Fruit fly (Drosophila melanogaster) whole organism: Measurements from ENCODE around the gene COX5A.

Experiments
- CG8478 ChIP-seq: fragments of >200 bp; optimal IDR thresholded peaks from 2 replicates; lab custom pipeline; 2018; ENCODE audit warnings: inconsistent platforms
- Dll ChIP-seq: fragments of >200 bp; optimal IDR thresholded peaks from 2 replicates; lab custom pipeline; 2017
- EcR ChIP-seq, 2 experiments: fragments of >200 bp; optimal IDR thresholded peaks; 2 replicates each; lab custom pipeline; 2017; ENCODE audit warnings: missing biosample characterization in 2 of 2, missing genetic modification characterization in 2 of 2, missing genetic modification reagents in 2 of 2
- pan ChIP-seq: fragments of >200 bp; optimal IDR thresholded peaks from 2 replicates; lab custom pipeline; 2017
- psq ChIP-seq: fragments of >200 bp; optimal IDR thresholded peaks from 2 replicates; lab custom pipeline; 2017
- usp ChIP-seq: fragments of >200 bp; optimal IDR thresholded peaks from 2 replicates; lab custom pipeline; 2017; ENCODE audit warnings: missing biosample characterization, missing genetic modification characterization, mixed read lengths

The COX5A gene

DNA sequence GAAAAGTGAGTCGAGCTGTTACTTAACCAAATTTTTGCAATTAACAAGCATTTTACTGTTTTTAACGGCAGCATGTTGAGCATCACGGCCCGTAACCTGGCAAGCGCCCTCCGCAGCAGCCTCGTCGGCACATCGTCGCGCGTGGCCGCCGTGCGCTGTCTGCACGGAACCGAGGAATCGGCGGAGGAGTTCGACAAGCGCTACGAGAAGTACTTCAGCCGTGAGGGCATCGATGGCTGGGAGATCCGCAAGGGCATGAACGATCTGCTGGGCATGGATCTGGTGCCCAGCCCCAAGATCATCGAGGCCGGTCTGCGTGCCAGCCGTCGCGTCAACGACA lies 451 bp downstream of the COX5A start:
- no peak for TF ChIP-seq pan (lab: Kevin White, UChicago)
- no peak for TF ChIP-seq CG8478
- TF ChIP-seq EcR (GFP tag; optimal IDR thresholded peaks at IDR 0.05; lab: Kevin White, UChicago) = no peak
- TF ChIP-seq usp = no peak
- no peak for TF ChIP-seq psq (lab: Kevin White, UChicago)
- TF ChIP-seq Dll = no peak

DNA sequence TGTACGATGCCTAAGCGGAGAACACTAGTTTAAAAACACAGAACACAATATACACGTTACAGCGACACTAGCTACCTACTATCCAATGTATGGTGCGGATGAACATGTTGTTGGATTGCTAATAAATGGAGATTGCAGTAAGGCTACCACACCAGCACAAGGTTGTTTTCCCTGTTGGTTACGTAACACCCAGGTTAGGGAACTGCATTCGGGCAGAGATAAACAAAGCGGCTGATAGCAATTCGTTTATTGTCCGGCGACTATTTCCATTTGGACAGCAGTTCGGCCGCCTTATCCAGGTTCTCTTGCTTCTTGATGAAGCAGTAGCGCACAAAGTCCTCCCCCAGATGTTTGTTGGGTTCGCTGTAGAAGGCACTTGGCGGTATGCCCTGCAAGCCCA lies 989 bp downstream of the COX5A start:
- no peak for TF ChIP-seq Dll
- no peak for TF ChIP-seq CG8478
- no peak for TF ChIP-seq pan (lab: Kevin White, UChicago)
- TF ChIP-seq usp = no peak
- TF ChIP-seq psq (lab: Kevin White, UChicago) = no peak
- no peak for TF ChIP-seq EcR (GFP tag; optimal IDR thresholded peaks at IDR 0.05; lab: Kevin White, UChicago)

DNA sequence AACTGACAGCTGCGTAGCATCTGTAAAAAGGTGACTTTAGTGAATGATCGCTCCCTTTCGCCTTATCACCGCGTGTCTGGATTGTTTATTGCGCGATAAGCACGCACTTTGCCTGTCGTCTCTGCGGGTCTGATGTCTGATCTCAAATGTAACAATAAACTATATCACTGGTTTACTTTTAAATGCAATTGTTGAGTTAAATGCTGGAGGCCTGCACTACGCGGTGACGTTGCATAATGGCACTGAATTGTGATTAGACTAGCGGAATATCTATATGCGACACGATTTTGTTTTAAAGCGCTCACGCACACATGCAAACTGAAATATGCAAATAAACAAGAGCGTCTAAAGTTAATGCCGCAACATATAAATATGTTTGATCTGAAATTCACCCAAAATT lies 2.6 kb downstream of the COX5A start:
- TF ChIP-seq EcR (GFP tag; optimal IDR thresholded peaks at IDR 0.05; lab: Kevin White, UChicago) (no peak), usp (no peak), psq (lab: Kevin White, UChicago) (no peak), CG8478 (no peak), pan (lab: Kevin White, UChicago) (no peak), Dll (no peak)

DNA sequence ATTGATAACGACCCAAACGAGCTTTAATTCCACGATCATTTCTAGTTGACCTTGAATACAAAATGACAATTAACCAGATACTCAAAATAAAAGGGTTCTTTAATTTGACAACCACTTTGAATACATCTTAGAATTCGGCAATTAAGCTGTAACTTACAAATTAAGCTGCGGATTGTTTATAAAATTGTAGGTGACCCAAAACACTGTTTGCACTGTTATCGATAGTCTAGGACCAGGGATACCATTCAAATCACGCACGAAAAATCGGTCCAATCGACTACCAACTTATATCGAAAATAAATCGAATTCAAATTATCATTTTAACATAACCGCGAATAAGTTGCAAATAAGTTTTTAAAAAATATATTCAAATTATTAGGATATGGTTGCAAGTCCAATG lies 3.1 kb downstream of the COX5A start, which contains the start of gene Kyat:
TSS of gene Kyat (minus strand) at position 228 of the 400 bp plus-strand sequence.
- no peak for TF ChIP-seq Dll
- no peak for TF ChIP-seq psq (lab: Kevin White, UChicago)
- no peak for TF ChIP-seq pan (lab: Kevin White, UChicago)
- TF ChIP-seq usp = no peak

DNA sequence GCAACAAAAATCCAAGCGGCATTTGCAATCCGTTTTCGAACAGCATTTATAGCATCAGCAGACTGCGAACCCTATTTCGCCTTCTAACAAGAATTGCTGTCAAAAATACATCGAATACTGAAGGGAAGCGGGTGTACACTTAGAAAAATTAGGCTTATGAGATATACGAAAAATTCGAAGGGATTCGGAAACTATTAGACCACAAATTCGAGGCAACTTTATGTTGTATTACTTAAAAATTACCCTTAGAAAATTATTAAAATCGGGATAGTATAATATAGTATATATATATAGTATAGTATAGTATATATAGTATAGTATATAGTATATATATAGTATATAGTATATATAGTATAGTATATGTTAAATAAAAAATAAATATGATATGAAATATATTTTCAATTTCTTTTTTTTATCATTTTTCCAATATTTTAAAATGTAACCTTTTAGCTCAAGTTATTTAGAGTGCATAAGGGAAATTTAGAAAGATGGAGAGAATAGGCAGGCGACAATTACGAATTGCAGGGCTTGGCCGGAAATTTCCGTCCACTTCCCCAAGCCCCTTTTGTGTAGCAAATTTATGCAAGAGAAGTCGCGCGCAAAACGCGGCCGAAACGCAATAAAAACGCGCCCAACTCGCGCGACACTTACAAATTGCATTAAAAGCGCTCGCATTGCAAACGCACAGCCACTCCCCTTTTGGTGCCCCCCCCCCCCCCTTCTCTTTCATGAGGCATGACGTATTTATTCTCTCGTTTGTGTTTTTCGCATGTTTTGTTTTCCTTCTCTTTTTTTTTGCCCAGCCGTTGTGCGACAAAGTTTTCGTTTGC lies 11.8 kb downstream of the COX5A start:
- no peak for TF ChIP-seq EcR (GFP tag; optimal IDR thresholded peaks at IDR 0.05; lab: Kevin White, UChicago)
- no peak for TF ChIP-seq psq (lab: Kevin White, UChicago)
- TF ChIP-seq CG8478 = no peak
- no peak for TF ChIP-seq usp
- no peak for TF ChIP-seq pan (lab: Kevin White, UChicago)
- no peak for TF ChIP-seq Dll

DNA sequence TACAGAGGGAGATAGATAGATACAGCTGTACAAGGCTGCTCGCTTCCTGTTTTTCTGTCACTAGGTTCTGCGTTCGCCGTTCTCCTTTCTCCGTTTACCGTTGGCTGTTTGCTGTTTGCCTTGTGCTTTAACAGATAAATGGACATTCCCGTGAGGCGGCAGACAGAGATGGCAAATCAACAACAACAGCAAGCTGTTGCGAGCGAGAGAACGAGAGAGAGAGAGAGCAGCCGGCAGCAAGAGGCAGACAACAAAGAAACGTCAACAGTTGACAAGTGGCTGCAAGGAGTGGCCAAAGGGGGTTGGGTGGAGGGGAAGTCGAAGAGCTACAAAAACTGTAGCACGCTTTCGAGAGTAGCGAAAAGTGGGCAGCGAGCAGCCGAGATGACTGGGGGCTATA lies 14.2 kb downstream of the COX5A start:
- TF ChIP-seq CG8478 = no peak
- TF ChIP-seq psq (lab: Kevin White, UChicago) = no peak
- TF ChIP-seq EcR (GFP tag; optimal IDR thresholded peaks at IDR 0.05; lab: Kevin White, UChicago) = no peak
- TF ChIP-seq usp = no peak

DNA sequence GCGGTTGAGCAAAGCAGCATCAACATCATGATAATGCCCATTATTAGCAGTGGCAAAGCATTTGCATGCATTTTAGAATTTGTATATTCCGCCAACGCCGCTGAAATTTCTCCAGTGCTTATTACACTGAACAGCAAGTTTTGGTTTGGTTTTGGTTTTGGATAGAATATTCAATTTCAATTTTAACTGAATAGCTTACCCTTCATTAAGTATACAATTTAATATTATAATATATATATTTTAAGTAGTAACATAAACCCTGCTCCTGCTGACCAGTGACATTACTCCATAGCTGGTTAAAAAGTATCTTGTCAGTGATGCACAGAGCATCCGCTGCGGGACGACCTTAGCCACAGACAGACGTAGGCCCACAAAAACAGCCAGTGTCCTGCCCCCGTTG lies 28.2 kb downstream of the COX5A start:
- no peak for TF ChIP-seq CG8478
- TF ChIP-seq EcR (GFP tag; optimal IDR thresholded peaks at IDR 0.05; lab: Kevin White, UChicago) = no peak
- no peak for TF ChIP-seq Dll
- TF ChIP-seq pan (lab: Kevin White, UChicago) = no peak
- TF ChIP-seq psq (lab: Kevin White, UChicago) = no peak
- TF ChIP-seq usp = no peak

DNA sequence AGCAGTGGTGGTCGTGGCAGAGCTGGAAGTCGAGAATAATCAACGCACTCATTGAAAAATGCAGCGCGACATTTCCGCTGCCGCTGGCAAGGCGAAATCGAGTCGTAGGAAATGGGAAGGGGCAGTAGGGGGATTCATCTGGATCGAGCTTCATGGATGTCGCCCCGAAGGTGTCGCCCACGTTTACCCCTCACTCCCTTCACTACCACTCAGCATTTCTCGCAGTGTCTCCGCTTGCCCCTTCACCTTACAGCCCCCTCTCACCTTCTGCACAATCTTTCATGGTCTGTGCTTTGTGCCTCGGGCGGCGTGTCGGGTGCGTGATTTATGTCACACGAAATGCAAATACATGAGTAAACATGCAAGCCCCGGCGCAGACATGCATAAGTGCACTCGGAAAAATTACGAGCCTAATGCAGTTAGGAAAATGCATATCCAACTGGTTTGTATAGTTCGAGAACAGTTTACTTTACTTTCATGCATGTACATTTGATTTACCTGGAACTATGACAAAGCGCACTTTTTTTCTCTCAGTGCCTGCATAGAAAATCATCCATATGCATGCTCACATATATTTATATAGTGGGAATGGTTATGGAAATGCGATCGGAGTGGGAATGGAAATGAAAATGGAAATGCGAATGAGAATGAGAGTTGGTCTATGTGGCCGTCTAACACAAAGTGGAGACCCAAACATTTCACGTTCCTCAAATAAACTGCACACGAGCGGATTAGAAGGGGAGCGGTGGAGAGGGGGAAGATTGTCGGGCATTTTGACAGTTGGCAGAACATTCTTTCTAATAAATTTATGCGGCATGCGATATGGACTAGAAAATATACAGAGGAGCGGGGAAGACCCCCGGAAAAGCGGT lies 30.5 kb downstream of the COX5A start:
- TF ChIP-seq EcR (GFP tag; optimal IDR thresholded peaks at IDR 0.05; lab: Kevin White, UChicago) = no peak
- TF ChIP-seq Dll = no peak
- TF ChIP-seq CG8478 = no peak
- no peak for TF ChIP-seq psq (lab: Kevin White, UChicago)
- no peak for TF ChIP-seq usp
- TF ChIP-seq pan (lab: Kevin White, UChicago) = no peak

DNA sequence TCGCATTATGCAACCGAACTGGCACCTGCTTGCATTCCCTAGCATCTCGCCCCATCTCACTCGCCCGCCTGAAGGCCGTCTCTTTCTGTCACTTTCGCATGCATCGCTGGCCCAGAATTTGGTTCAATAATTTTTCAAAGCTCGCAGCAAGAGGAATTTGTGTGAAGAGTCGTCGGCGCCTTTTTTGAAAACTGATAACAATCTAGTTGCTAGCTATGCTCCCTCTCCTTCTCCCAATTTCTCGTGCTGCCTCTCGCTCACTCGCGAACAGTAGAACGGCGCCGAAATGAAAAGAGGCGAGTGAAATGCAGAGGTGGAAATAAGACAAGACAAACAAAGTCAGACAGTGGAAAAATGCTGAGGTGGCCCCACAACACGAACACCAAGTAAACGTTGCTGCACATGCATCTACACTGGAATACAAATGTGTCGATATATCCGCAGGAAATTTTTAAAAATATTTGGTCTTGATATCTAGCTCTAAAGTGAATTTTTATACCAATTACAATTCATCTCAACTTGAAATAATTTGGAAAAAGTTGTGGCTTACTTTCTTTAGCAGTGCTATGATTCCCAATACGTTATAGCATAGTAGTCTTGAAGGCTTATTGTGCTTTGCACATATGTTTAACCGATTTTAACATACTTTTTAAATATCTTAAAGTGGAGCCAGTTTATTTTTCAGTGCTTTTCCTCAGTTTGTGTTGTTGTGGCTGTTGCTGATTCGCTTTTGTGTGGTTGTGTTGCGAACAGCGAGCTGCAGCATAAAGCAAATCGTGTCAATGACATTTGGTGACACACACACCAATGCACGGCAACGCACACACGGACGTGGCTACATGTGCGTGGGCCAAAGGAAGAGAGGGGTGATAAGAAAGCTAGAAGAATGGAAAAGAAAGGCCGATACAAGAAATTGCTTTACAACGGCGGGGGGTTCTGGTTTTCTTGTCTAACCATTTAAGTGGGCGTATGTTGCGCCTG lies 32.0 kb downstream of the COX5A start:
- TF ChIP-seq EcR (GFP tag; optimal IDR thresholded peaks at IDR 0.05; lab: Kevin White, UChicago) (peak in 1 of 2 experiments; percentile 86), CG8478 (no peak)

DNA sequence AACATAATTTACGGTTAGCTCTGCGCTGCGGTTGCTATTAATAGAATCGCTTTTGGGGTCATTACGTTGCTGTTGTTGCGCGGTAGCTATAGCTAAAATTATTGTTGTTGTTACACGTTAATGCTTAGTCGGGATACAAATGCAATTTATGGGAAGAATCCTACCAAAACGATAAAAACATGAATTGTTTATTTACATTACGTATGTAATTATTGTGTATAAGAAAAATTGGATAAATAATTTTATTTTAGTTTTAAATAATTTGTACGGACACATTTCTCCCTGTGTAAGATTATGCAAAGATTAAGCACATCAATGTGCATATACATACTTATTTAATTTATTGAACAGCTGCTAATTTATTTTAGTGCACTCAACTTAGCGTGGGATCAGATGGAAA lies 32.8 kb downstream of the COX5A start:
- no peak for TF ChIP-seq psq (lab: Kevin White, UChicago)
- TF ChIP-seq EcR (GFP tag; optimal IDR thresholded peaks at IDR 0.05; lab: Kevin White, UChicago) = no peak
- TF ChIP-seq Dll = no peak
- no peak for TF ChIP-seq CG8478
- no peak for TF ChIP-seq pan (lab: Kevin White, UChicago)
- TF ChIP-seq usp = no peak

DNA sequence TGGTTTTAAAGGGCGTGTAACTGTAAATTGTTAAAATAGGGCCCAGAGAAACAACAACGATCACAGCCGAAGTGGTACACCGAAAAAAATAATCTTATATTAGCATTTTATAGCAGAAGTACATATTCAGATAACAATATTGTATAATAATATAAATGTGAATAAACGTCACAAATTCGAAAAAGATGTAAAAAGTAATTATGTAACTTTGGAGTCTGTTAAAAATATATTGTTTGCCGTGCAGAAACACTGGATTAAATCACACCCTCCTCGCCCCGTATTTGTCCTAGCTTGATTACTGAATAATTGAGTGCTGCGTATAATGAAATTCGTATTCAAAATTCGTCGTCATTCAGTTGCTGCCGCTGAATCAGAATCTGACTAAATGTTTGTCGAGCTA lies 36.0 kb downstream of the COX5A start:
- TF ChIP-seq psq (lab: Kevin White, UChicago) (no peak), EcR (GFP tag; optimal IDR thresholded peaks at IDR 0.05; lab: Kevin White, UChicago) (no peak), pan (lab: Kevin White, UChicago) (no peak), Dll (no peak), usp (no peak), CG8478 (no peak)

DNA sequence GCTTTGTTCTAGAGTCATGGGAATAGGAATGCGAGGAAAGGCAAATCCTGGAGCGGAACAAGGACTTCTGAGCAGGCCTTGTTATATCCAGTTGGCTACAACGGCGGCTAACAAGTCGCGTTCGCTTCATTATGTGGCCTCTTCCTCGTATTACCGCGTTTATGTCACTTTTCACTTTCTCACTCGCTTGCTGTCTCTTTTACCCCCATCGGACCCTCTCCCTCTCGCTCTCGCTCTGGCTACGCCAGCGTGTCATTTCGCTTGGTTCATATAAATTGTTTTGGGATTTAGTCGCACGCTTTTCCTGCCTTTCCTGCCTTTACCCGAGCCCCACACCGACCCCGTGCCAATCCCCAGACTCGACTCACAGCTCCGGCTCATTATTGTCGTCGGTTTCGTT lies 37.1 kb downstream of the COX5A start:
- TF ChIP-seq Dll (no peak), pan (lab: Kevin White, UChicago) (no peak), EcR (GFP tag; optimal IDR thresholded peaks at IDR 0.05; lab: Kevin White, UChicago) (no peak), CG8478 (no peak), usp (no peak), psq (lab: Kevin White, UChicago) (no peak)
